Fruit fly (Drosophila melanogaster) whole organism: Measurements from ENCODE around the gene BCAS2.

Experiments used
- Dll ChIP-seq: fragments of >200 bp; optimal IDR thresholded peaks from 2 replicates; lab custom pipeline; 2017
- EcR ChIP-seq, 2 experiments: fragments of >200 bp; optimal IDR thresholded peaks; 2 replicates each; lab custom pipeline; 2017; ENCODE audit warnings: missing biosample characterization in 2 of 2, missing genetic modification characterization in 2 of 2, missing genetic modification reagents in 2 of 2

DNA sequence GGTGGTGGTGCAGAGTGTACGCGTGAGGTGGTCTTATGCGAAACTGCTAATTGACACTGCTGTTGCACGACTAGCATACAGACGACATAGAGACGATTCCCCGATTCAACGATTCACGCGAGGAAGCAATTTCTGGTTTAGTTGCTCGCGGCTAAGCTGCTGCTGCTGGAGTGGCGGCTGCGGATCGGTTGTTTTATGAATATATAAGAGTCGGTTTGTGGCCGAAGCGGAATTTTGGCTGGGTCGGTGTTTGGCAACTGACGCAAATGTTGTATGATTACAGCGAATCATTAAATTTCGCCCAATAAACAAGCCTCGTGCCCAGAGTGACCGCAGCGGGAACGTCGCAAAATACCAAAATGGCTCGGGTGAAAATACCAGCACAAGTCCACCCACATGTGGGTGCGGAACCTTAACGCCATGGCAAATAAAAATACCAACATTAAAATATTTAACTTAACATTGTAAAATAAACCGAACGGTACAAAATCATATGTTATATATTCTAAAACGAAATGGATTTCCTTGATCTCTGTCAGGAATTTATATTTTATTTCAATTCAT lies 25.6 kb upstream of the BCAS2 start, which contains the start of gene mfrn:
- TF ChIP-seq Dll (lab: Kevin White, UChicago) (no peak), EcR (GFP tag; optimal IDR thresholded peaks at IDR 0.05; lab: Kevin White, UChicago) (no peak)
